Fruit fly (Drosophila melanogaster): ENCODE measurements around the gene Pbp95.
"Not testable (repeated sequence)": the region's sequence is repeated elsewhere in the genome, so short reads cannot be mapped to it uniquely, and the experiment has no call there.

- TF ChIP-seq ase (GFP tag; IDR thresholded peaks at IDR 0.05); CG10267 (tag; optimal IDR thresholded peaks at IDR 0.05); CG2678 (tag; optimal IDR thresholded peaks at IDR 0.05); Fer2 (tag; optimal IDR thresholded peaks at IDR 0.05); CG15601 (tag; optimal IDR thresholded peaks at IDR 0.05); sqz (GFP tag; optimal IDR thresholded peaks at IDR 0.05); NC2β (GFP tag; optimal IDR thresholded peaks at IDR 0.05); maf-S (GFP tag; optimal IDR thresholded peaks at IDR 0.05); Drgx (GFP tag; IDR thresholded peaks at IDR 0.05); mam (GFP tag; optimal IDR thresholded peaks at IDR 0.05); lola (GFP tag; optimal IDR thresholded peaks at IDR 0.05): not testable (repeated sequence)
Observed at dm6 chr3R:8048867-8049266, 35.3 kb downstream of the Pbp95 start, which contains the start of gene CG43618.

Measured in whole organism, embryonic.